Worm (Caenorhabditis elegans) whole organism, late embryonic: Measurements from ENCODE around the gene Y17G9A.2.

Experiments
- F13H6.1 ChIP-seq: sonication (generic microtip); optimal IDR thresholded peaks from 2 replicates; lab custom pipeline; 2016; ENCODE audit warnings: missing genetic modification characterization, missing compliant biosample characterization
- K02D7.2 ChIP-seq: sonication (generic microtip); optimal IDR thresholded peaks from 2 replicates; lab custom pipeline; 2017; ENCODE audit warnings: mild to moderate bottlenecking, missing genetic modification characterization, missing compliant biosample characterization
- T23F11.4 ChIP-seq: fragments of 200-800 bp; sonication (Bioruptor generic); optimal IDR thresholded peaks from 2 replicates; lab custom pipeline; 2018; ENCODE audit warnings: mild to moderate bottlenecking, missing genetic modification characterization, missing compliant biosample characterization
- Y22D7AL.16 ChIP-seq: sonication (generic microtip); optimal IDR thresholded peaks from 2 replicates; lab custom pipeline; 2016; ENCODE audit warnings: missing genetic modification characterization, missing compliant biosample characterization
- ahr-1 ChIP-seq: sonication (generic microtip); optimal IDR thresholded peaks from 2 replicates; lab custom pipeline; 2016; ENCODE audit warnings: missing genetic modification characterization, missing compliant biosample characterization
- ama-1 ChIP-seq: fragments of 150-350 bp; optimal IDR thresholded peaks from 2 replicates; lab custom pipeline; 2014
- ceh-18 ChIP-seq: sonication (generic microtip); optimal IDR thresholded peaks from 2 replicates; lab custom pipeline; 2016; ENCODE audit warnings: missing genetic modification characterization, missing compliant biosample characterization
- ceh-19 ChIP-seq: fragments of 200-800 bp; sonication (Bioruptor generic); optimal IDR thresholded peaks from 2 replicates; lab custom pipeline; 2018; ENCODE audit warnings: mild to moderate bottlenecking, missing genetic modification characterization, missing compliant biosample characterization
- ceh-24 ChIP-seq: sonication (generic microtip); optimal IDR thresholded peaks from 2 replicates; lab custom pipeline; 2016; ENCODE audit warnings: mild to moderate bottlenecking, missing genetic modification characterization, missing compliant biosample characterization
- ceh-30 ChIP-seq: fragments of 150-350 bp; optimal IDR thresholded peaks from 2 replicates; lab custom pipeline; 2014; ENCODE audit warnings: missing biosample characterization, missing genetic modification characterization
- ceh-31 ChIP-seq: sonication (generic microtip); optimal IDR thresholded peaks from 2 replicates; lab custom pipeline; 2016; ENCODE audit warnings: missing genetic modification characterization, missing compliant biosample characterization
- ceh-48 ChIP-seq: sonication (generic microtip); optimal IDR thresholded peaks from 2 replicates; lab custom pipeline; 2016; ENCODE audit warnings: missing genetic modification characterization, inconsistent platforms, missing compliant biosample characterization
- ceh-9 ChIP-seq: sonication (generic microtip); optimal IDR thresholded peaks from 2 replicates; lab custom pipeline; 2016; ENCODE audit warnings: mild to moderate bottlenecking, missing genetic modification characterization, inconsistent platforms, missing compliant biosample characterization
- che-1 ChIP-seq: sonication (generic microtip); optimal IDR thresholded peaks from 2 replicates; lab custom pipeline; 2016; ENCODE audit warnings: mild to moderate bottlenecking, missing genetic modification characterization, missing compliant biosample characterization
- dmd-4 ChIP-seq: sonication (generic microtip); optimal IDR thresholded peaks from 2 replicates; lab custom pipeline; 2016; ENCODE audit warnings: borderline replicate concordance, missing genetic modification characterization, missing compliant biosample characterization
- dve-1 ChIP-seq: sonication (generic microtip); optimal IDR thresholded peaks from 2 replicates; lab custom pipeline; 2017; ENCODE audit warnings: antibody characterized with exemption, mild to moderate bottlenecking, missing genetic modification characterization, missing compliant biosample characterization
- eyg-1 ChIP-seq: sonication (generic microtip); optimal IDR thresholded peaks from 2 replicates; lab custom pipeline; 2016; ENCODE audit warnings: missing genotype, missing genetic modification characterization, missing compliant biosample characterization
- fkh-6 ChIP-seq: sonication (generic microtip); optimal IDR thresholded peaks from 2 replicates; lab custom pipeline; 2016; ENCODE audit warnings: missing genetic modification characterization, missing compliant biosample characterization
- hlh-13 ChIP-seq: fragments of 200-800 bp; sonication (Bioruptor generic); optimal IDR thresholded peaks from 2 replicates; lab custom pipeline; 2018; ENCODE audit warnings: mild to moderate bottlenecking, missing genetic modification characterization, missing compliant biosample characterization
- hlh-6 ChIP-seq: sonication (generic microtip); optimal IDR thresholded peaks from 2 replicates; lab custom pipeline; 2016; ENCODE audit warnings: missing genotype, missing genetic modification characterization, missing compliant biosample characterization
- hlh-8 ChIP-seq: sonication (generic microtip); optimal IDR thresholded peaks from 2 replicates; lab custom pipeline; 2016; ENCODE audit warnings: missing genotype, missing genetic modification characterization, missing compliant biosample characterization
- lim-6 ChIP-seq: sonication (generic microtip); optimal IDR thresholded peaks from 2 replicates; lab custom pipeline; 2016; ENCODE audit warnings: missing genetic modification characterization, missing compliant biosample characterization
- madf-2 ChIP-seq: sonication (generic microtip); optimal IDR thresholded peaks from 2 replicates; lab custom pipeline; 2017; ENCODE audit warnings: missing genetic modification characterization, missing compliant biosample characterization
- mec-3 ChIP-seq: sonication (generic microtip); optimal IDR thresholded peaks from 2 replicates; lab custom pipeline; 2016; ENCODE audit warnings: borderline replicate concordance, missing genetic modification characterization, missing compliant biosample characterization
- npax-4 ChIP-seq: sonication (generic microtip); optimal IDR thresholded peaks from 2 replicates; lab custom pipeline; 2016; ENCODE audit warnings: missing genetic modification characterization, missing compliant biosample characterization
- odd-2 ChIP-seq: sonication (generic microtip); optimal IDR thresholded peaks from 2 replicates; lab custom pipeline; 2017; ENCODE audit warnings: antibody characterized with exemption, mild to moderate bottlenecking, missing genetic modification characterization, missing compliant biosample characterization
- pag-3 ChIP-seq: sonication (generic microtip); optimal IDR thresholded peaks from 2 replicates; lab custom pipeline; 2016; ENCODE audit warnings: missing compliant biosample characterization, missing genetic modification characterization, borderline replicate concordance
- pat-9 ChIP-seq: fragments of 200-800 bp; sonication (Bioruptor generic); optimal IDR thresholded peaks from 2 replicates; lab custom pipeline; 2018; ENCODE audit warnings: mild to moderate bottlenecking, missing genetic modification characterization, moderate library complexity, missing compliant biosample characterization
- pha-2 ChIP-seq: sonication (generic microtip); optimal IDR thresholded peaks from 2 replicates; lab custom pipeline; 2017; ENCODE audit warnings: mild to moderate bottlenecking, missing genetic modification characterization, missing compliant biosample characterization
- pha-4 ChIP-seq: fragments of 150-350 bp; optimal IDR thresholded peaks from 2 replicates; lab custom pipeline; 2018; ENCODE audit warnings: missing biosample characterization, missing genetic modification reagents, missing genetic modification characterization
- pros-1 ChIP-seq: fragments of 150-350 bp; optimal IDR thresholded peaks from 2 replicates; lab custom pipeline; 2014; ENCODE audit warnings: missing biosample characterization, missing genetic modification reagents, missing genetic modification characterization
- rnt-1 ChIP-seq: sonication (generic microtip); optimal IDR thresholded peaks from 2 replicates; lab custom pipeline; 2016; ENCODE audit warnings: missing genetic modification characterization, missing compliant biosample characterization
- sox-2 ChIP-seq: fragments of 200-800 bp; sonication (Bioruptor generic); IDR thresholded peaks from 2 replicates; pipeline ENCODE4 v1.3.6; 2022; ENCODE audit warnings: missing genetic modification reagents, missing genetic modification characterization, missing compliant biosample characterization
- sox-4 ChIP-seq: sonication (generic microtip); optimal IDR thresholded peaks from 2 replicates; lab custom pipeline; 2017; ENCODE audit warnings: mild to moderate bottlenecking, missing genetic modification characterization, inconsistent platforms, missing compliant biosample characterization
- syd-9 ChIP-seq: sonication (generic microtip); optimal IDR thresholded peaks from 2 replicates; lab custom pipeline; 2016; ENCODE audit warnings: mild to moderate bottlenecking, missing genetic modification characterization, moderate library complexity, missing compliant biosample characterization
- unc-3 ChIP-seq, 2 experiments: fragments of 200-800 bp in 1 of 2; sonication (Bioruptor generic) in 1 of 2; sonication (generic microtip) in 1 of 2; conservative IDR thresholded peaks in 1 of 2; optimal IDR thresholded peaks in 1 of 2; 2 replicates each; pipeline versions ENCODE4 v1.3.6 to Lab custom; 2016 to 2022; ENCODE audit warnings: missing compliant biosample characterization in 2 of 2, missing genetic modification characterization in 2 of 2, missing genetic modification reagents in 1 of 2
- unc-55 ChIP-seq: sonication (generic microtip); optimal IDR thresholded peaks from 2 replicates; lab custom pipeline; 2017; ENCODE audit warnings: missing biosample characterization, missing genetic modification reagents, missing genetic modification characterization
- zip-5 ChIP-seq: sonication (generic microtip); optimal IDR thresholded peaks from 2 replicates; lab custom pipeline; 2016; ENCODE audit warnings: missing genetic modification characterization, missing compliant biosample characterization

The Y17G9A.2 gene

ce11 chrIV:4864524-4864923, 8.4 kb upstream of the Y17G9A.2 start:
- TF ChIP-seq ceh-9 (tag; lab: Kevin White, UChicago), result no peak
- TF ChIP-seq odd-2 (tag; lab: Kevin White, UChicago), result no peak
- TF ChIP-seq sox-2, result no peak
- no peak for TF ChIP-seq ceh-30
- no peak for TF ChIP-seq pat-9
- no peak for TF ChIP-seq ceh-24
- TF ChIP-seq hlh-13 (GFP tag; lab: Kevin White, UChicago), result no peak
- no peak for TF ChIP-seq sox-4 (tag; lab: Kevin White, UChicago)
- TF ChIP-seq syd-9, result no peak
- TF ChIP-seq ceh-31 (tag; lab: Kevin White, UChicago), result no peak
- no peak for TF ChIP-seq hlh-6 (tag; lab: Kevin White, UChicago)
- TF ChIP-seq ahr-1 (tag; lab: Kevin White, UChicago), result no peak
- no peak for TF ChIP-seq dve-1 (tag; lab: Kevin White, UChicago)
- TF ChIP-seq Y22D7AL.16, result no peak
- no peak for TF ChIP-seq mec-3 (tag; lab: Kevin White, UChicago)
- no peak for TF ChIP-seq hlh-8 (tag; lab: Kevin White, UChicago)
- no peak for TF ChIP-seq rnt-1 (tag; lab: Kevin White, UChicago)

ce11 chrIV:4861449-4861848, 5.4 kb upstream of the Y17G9A.2 start, which contains the start of the genes Y17G9A.4 and str-173:
TSS of gene Y17G9A.4 (minus strand) at chrIV:4861549.
TSS of gene str-173 (plus strand) at chrIV:4861773.
- TF ChIP-seq K02D7.2 (no peak), ceh-19 (no peak), ceh-18 (tag; lab: Kevin White, UChicago) (no peak), unc-3 (GFP tag; conservative IDR thresholded peaks at IDR 0.05; lab: Robert Waterston, UW) (no peak), unc-3 (tag; optimal IDR thresholded peaks at IDR 0.05; lab: Kevin White, UChicago) (no peak), dve-1 (tag; lab: Kevin White, UChicago) (no peak), npax-4 (no peak), unc-55 (GFP tag; lab: Kevin White, UChicago) (no peak), lim-6 (tag; lab: Kevin White, UChicago) (no peak)

- no peak for TF ChIP-seq ama-1 (lab: Kevin White, UChicago)
- no peak for TF ChIP-seq pha-4 (tag; lab: Kevin White, UChicago)
- TF ChIP-seq zip-5, result no peak
- TF ChIP-seq dmd-4 (tag; lab: Kevin White, UChicago), result no peak
- TF ChIP-seq pha-2 (tag; lab: Kevin White, UChicago), result no peak
- TF ChIP-seq che-1 (tag; lab: Kevin White, UChicago), result no peak
- TF ChIP-seq sox-2, result no peak
- TF ChIP-seq T23F11.4 (GFP tag; lab: Kevin White, UChicago), result no peak
- TF ChIP-seq pros-1, result no peak
Measured at ce11 chrIV:4858573-4858972, 2.5 kb upstream of the Y17G9A.2 start, which contains the start of gene Y17G9A.3. TSS of gene Y17G9A.3 (minus strand) at chrIV:4858673.

ce11 chrIV:4846793-4847192, 9.3 kb downstream of the Y17G9A.2 start, which contains the start of gene tat-2:
TSS of gene tat-2 (minus strand) at chrIV:4846893.
- TF ChIP-seq ceh-48 (tag; lab: Kevin White, UChicago), result no peak
- TF ChIP-seq fkh-6 (tag; lab: Kevin White, UChicago), result no peak
- TF ChIP-seq pag-3 (tag; lab: Kevin White, UChicago), result no peak
- no peak for TF ChIP-seq T23F11.4 (GFP tag; lab: Kevin White, UChicago)
- TF ChIP-seq Y22D7AL.16, result no peak
- TF ChIP-seq ceh-31 (tag; lab: Kevin White, UChicago), result no peak
- no peak for TF ChIP-seq ama-1 (lab: Kevin White, UChicago)
- TF ChIP-seq dve-1 (tag; lab: Kevin White, UChicago), result no peak
- TF ChIP-seq F13H6.1 (tag; lab: Kevin White, UChicago), result no peak
- no peak for TF ChIP-seq madf-2
- no peak for TF ChIP-seq sox-4 (tag; lab: Kevin White, UChicago)
- TF ChIP-seq unc-55 (GFP tag; lab: Kevin White, UChicago), result no peak
- TF ChIP-seq eyg-1, result no peak
- TF ChIP-seq mec-3 (tag; lab: Kevin White, UChicago), result no peak
